Fruit fly (Drosophila melanogaster) whole organism, prepupa: ENCODE data around the gene CG32066.

ENCODE experiments used
- CG11294 ChIP-seq: fragments of 200-800 bp; sonication (Bioruptor generic); IDR thresholded peaks from 2 replicates; pipeline ENCODE4 v1.3.6; 2022; ENCODE audit warnings: missing biosample characterization, missing genetic modification characterization
- CG31627 ChIP-seq: fragments of 200-800 bp; sonication (Bioruptor generic); optimal IDR thresholded peaks from 3 replicates; lab custom pipeline; 2016; ENCODE audit warnings: missing biosample characterization, missing genetic modification characterization
- Eip78C ChIP-seq: fragments of 200-800 bp; sonication (Bioruptor generic); peaks from one replicate; lab custom pipeline; 2016; ENCODE audit warnings: missing biosample characterization, missing genetic modification characterization
- Eip93F ChIP-seq: fragments of 200-800 bp; sonication (Bioruptor generic); optimal IDR thresholded peaks from 2 replicates; lab custom pipeline; 2016; ENCODE audit warnings: missing biosample characterization, mild to moderate bottlenecking, missing genetic modification characterization
- Hr4 ChIP-seq: fragments of 200-800 bp; sonication (Bioruptor generic); optimal IDR thresholded peaks from 3 replicates; lab custom pipeline; 2016; ENCODE audit warnings: missing biosample characterization, missing genetic modification characterization
- fkh ChIP-seq: fragments of 200-800 bp; sonication (Bioruptor generic); optimal IDR thresholded peaks from 3 replicates; lab custom pipeline; 2017; ENCODE audit warnings: missing biosample characterization, mild to moderate bottlenecking, missing genetic modification characterization, moderate library complexity
- topi ChIP-seq: fragments of 200-800 bp; sonication (Bioruptor generic); optimal IDR thresholded peaks from 3 replicates; lab custom pipeline; 2016; ENCODE audit warnings: missing biosample characterization, missing genetic modification characterization

DNA sequence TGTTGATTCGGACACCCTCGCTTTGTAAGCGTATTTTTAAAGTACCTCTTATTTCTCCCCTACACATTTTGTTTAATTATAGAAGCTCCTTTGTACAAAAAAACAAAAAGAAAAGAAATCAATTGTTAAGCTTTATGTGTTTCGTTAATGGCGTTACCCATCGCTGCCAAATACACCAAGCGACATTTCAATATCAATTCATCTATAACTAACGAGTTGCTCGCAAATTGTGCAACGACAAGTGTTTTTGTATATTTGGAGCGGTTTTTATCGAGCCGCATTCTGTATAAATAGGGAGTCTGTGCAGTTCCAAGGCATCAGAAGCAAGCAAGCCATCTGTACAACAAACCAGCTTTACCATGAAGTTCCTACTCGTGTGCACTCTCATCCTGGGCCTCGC is 21.4 kb downstream of the CG32066 start, which contains the start of gene CG18628:
- TF ChIP-seq Eip78C = no peak
- TF ChIP-seq Eip93F = no peak
- TF ChIP-seq fkh (GFP tag; lab: Kevin White, UChicago) = no peak
- TF ChIP-seq CG31627 (GFP tag; lab: Kevin White, UChicago) = no peak
- no peak for TF ChIP-seq topi (GFP tag; lab: Kevin White, UChicago)
- TF ChIP-seq Hr4 (GFP tag; lab: Kevin White, UChicago) = no peak
- TF ChIP-seq CG11294 (GFP tag; lab: Robert Waterston, UW) = no peak
